Worm (Caenorhabditis elegans): ENCODE results near the gene col-165.

ce11 chrX:4367414-4367813 lies 14.0 kb downstream of the col-165 start, which contains the start of gene R160.10:
- TF ChIP-seq tbx-37 (GFP tag; conservative IDR thresholded peaks at IDR 0.05) = no peak
- no peak for TF ChIP-seq scrt-1 (GFP tag; IDR thresholded peaks at IDR 0.05)
- TF ChIP-seq ama-1 (optimal IDR thresholded peaks at IDR 0.05) = no peak
- no peak for TF ChIP-seq B0310.2 (tag; optimal IDR thresholded peaks at IDR 0.05)
- TF ChIP-seq ceh-13 (GFP tag; optimal IDR thresholded peaks at IDR 0.05) = no peak
- TF ChIP-seq tra-4 (tag; optimal IDR thresholded peaks at IDR 0.05) = no peak
- no peak for TF ChIP-seq ceh-36 (tag; optimal IDR thresholded peaks at IDR 0.05)
